Fruit fly (Drosophila melanogaster): ENCODE data around the gene CG17652.

dm6 chr2L:1730914-1731313 is 1.2 kb downstream of the CG17652 start:
- TF ChIP-seq CG9139 (GFP tag; optimal IDR thresholded peaks at IDR 0.05) (no peak), CG6854 (GFP tag; optimal IDR thresholded peaks at IDR 0.05) (no peak), CG3919 (GFP tag; optimal IDR thresholded peaks at IDR 0.05) (no peak), Hr38 (GFP tag; optimal IDR thresholded peaks at IDR 0.05) (no peak), CG10669 (GFP tag; optimal IDR thresholded peaks at IDR 0.05) (no peak), CG11762 (GFP tag; optimal IDR thresholded peaks at IDR 0.05; ENCODE audit: insufficient read depth) (no peak)
